Worm (Caenorhabditis elegans) whole organism, L3 larva: ENCODE results near the gene msp-40.

Experiments
- ceh-16 ChIP-seq: sonication (generic microtip); optimal IDR thresholded peaks from 2 replicates; lab custom pipeline; 2017; ENCODE audit warnings: missing biosample characterization, missing genetic modification characterization
- nhr-12 ChIP-seq: fragments of 150-350 bp; optimal IDR thresholded peaks from 2 replicates; lab custom pipeline; 2014; ENCODE audit warnings: missing biosample characterization, missing genetic modification characterization
- pha-4 ChIP-seq: fragments of 150-350 bp; optimal IDR thresholded peaks from 2 replicates; lab custom pipeline; 2014; ENCODE audit warnings: missing biosample characterization, missing genetic modification reagents, missing genetic modification characterization

- no peak for TF ChIP-seq ceh-16
- no peak for TF ChIP-seq nhr-12 (tag; lab: Kevin White, UChicago)
- TF ChIP-seq pha-4 (tag; lab: Kevin White, UChicago): no peak
These were observed 33.7 kb downstream of the msp-40 start for ce11 chrII:4858906-4859411.
